Fruit fly (Drosophila melanogaster): ENCODE results near the gene CG15177.

CG15177 gene

dm6 chr3R:6646740-6647139 is 17.6 kb upstream of the CG15177 start, which contains the start of gene Taf1 (continued):
- TF ChIP-seq CG34224 (GFP tag; IDR thresholded peaks at IDR 0.05; ENCODE audit: partially characterized antibody), result peak; percentile 33; the same call in 1 of the 3 replicates
- TF ChIP-seq amos (GFP tag; IDR thresholded peaks at IDR 0.05; ENCODE audit: partially characterized antibody), result peak; percentile 29; the same call in 1 of the 2 replicates
- TF ChIP-seq CG2199 (GFP tag; IDR thresholded peaks at IDR 0.05), result peak; percentile 90
- TF ChIP-seq prd (optimal IDR thresholded peaks at IDR 0.05), result no peak
- peak; percentile 50; the same call in 2 of the 3 replicates for TF ChIP-seq prd (GFP tag; IDR thresholded peaks at IDR 0.05)
- peak; percentile 19 for TF ChIP-seq Xbp1 (GFP tag; optimal IDR thresholded peaks at IDR 0.05)
- TF ChIP-seq Rfx (GFP tag; IDR thresholded peaks at IDR 0.05), result peak; percentile 45
- peak; percentile 66 for TF ChIP-seq YL-1 (GFP tag; optimal IDR thresholded peaks at IDR 0.05)
- TF ChIP-seq stwl (tag; optimal IDR thresholded peaks at IDR 0.05), result peak; percentile 67
- no peak for TF ChIP-seq ken (GFP tag; IDR thresholded peaks at IDR 0.05)
- TF ChIP-seq CG34422 (GFP tag; IDR thresholded peaks at IDR 0.05), result peak; percentile 92
- TF ChIP-seq CG15514 (GFP tag; optimal IDR thresholded peaks at IDR 0.05), result peak; percentile 83
- peak; percentile 8 for TF ChIP-seq maf-S (GFP tag; optimal IDR thresholded peaks at IDR 0.05)
- TF ChIP-seq pita (GFP tag; optimal IDR thresholded peaks at IDR 0.05), result peak; percentile 85
- TF ChIP-seq CG33213 (GFP tag; optimal IDR thresholded peaks at IDR 0.05), result peak; percentile 66
- no peak for TF ChIP-seq hkb (optimal IDR thresholded peaks at IDR 0.05)
- 0 out of 2 replicates have a peak, but pooled peaks have one; percentile 9 for TF ChIP-seq hkb (GFP tag; IDR thresholded peaks at IDR 0.05)
- TF ChIP-seq trem (tag; optimal IDR thresholded peaks at IDR 0.05), result peak; percentile 66
- no peak for TF ChIP-seq CG9609 (GFP tag; optimal IDR thresholded peaks at IDR 0.05)
- peak; percentile 30; the same call in 1 of the 3 replicates for TF ChIP-seq knrl (GFP tag; IDR thresholded peaks at IDR 0.05; ENCODE audit: partially characterized antibody)
- peak; percentile 86; the same call in 2 of the 4 replicates for TF ChIP-seq chinmo (GFP tag; IDR thresholded peaks at IDR 0.05; ENCODE audit: partially characterized antibody)
- peak; percentile 60 for TF ChIP-seq Ets97D (GFP tag; optimal IDR thresholded peaks at IDR 0.05)
- no peak for TF ChIP-seq unc-4 (GFP tag; IDR thresholded peaks at IDR 0.05; ENCODE audit: partially characterized antibody)
- peak in 1 of 3 experiments; percentile 27 for TF ChIP-seq Stat92E (GFP tag; optimal IDR thresholded peaks at IDR 0.05)
- TF ChIP-seq vvl (GFP tag; IDR thresholded peaks at IDR 0.05), result peak; percentile 24; the same call in 1 of the 2 replicates
- peak; percentile 72; the same call in 1 of the 2 replicates for TF ChIP-seq GATAe (GFP tag; conservative IDR thresholded peaks at IDR 0.05)
- TF ChIP-seq bab2 (GFP tag; optimal IDR thresholded peaks at IDR 0.05), result no peak
- peak; percentile 95 for TF ChIP-seq MBD-R2 (GFP tag; IDR thresholded peaks at IDR 0.05)
- TF ChIP-seq Awh (GFP tag; IDR thresholded peaks at IDR 0.05), result no peak
- TF ChIP-seq CG17829 (tag; optimal IDR thresholded peaks at IDR 0.05), result peak; percentile 48
- TF ChIP-seq Sry-δ (GFP tag; optimal IDR thresholded peaks at IDR 0.05), result peak; percentile 44
- TF ChIP-seq gfzf (GFP tag; optimal IDR thresholded peaks at IDR 0.05), result peak; percentile 98
- peak; percentile 24 for TF ChIP-seq Dek (tag; optimal IDR thresholded peaks at IDR 0.05)
- TF ChIP-seq ci (GFP tag; IDR thresholded peaks at IDR 0.05), result 0 out of 3 replicates have a peak, but pooled peaks have one; percentile 38
- peak; percentile 99 for TF ChIP-seq ftz-f1 (GFP tag; optimal IDR thresholded peaks at IDR 0.05)
- peak; percentile 79 for TF ChIP-seq Med (GFP tag)
- TF ChIP-seq CG3995 (GFP tag; optimal IDR thresholded peaks at IDR 0.05), result peak; percentile 3
- TF ChIP-seq CG4404 (GFP tag; IDR thresholded peaks at IDR 0.05), result no peak
- TF ChIP-seq phol (tag; optimal IDR thresholded peaks at IDR 0.05), result peak; percentile 64
- no peak for TF ChIP-seq danr (GFP tag; IDR thresholded peaks at IDR 0.05)
- peak; percentile 98 for TF ChIP-seq CG4617 (GFP tag; optimal IDR thresholded peaks at IDR 0.05; ENCODE audit: borderline replicate concordance)
- TF ChIP-seq CG30431 (GFP tag; optimal IDR thresholded peaks at IDR 0.05), result no peak
- TF ChIP-seq HLH4C (GFP tag; IDR thresholded peaks at IDR 0.05; ENCODE audit: partially characterized antibody), result 0 out of 3 replicates have a peak, but pooled peaks have one; percentile 37
- TF ChIP-seq inv (GFP tag; IDR thresholded peaks at IDR 0.05; ENCODE audit: partially characterized antibody), result peak; percentile 18; the same call in 1 of the 2 replicates
- TF ChIP-seq Lhr (GFP tag; optimal IDR thresholded peaks at IDR 0.05), result peak; percentile 89
- peak; percentile 41; the same call in 1 of the 2 replicates for TF ChIP-seq sna (GFP tag; IDR thresholded peaks at IDR 0.05; ENCODE audit: partially characterized antibody)
- peak in 1 of 2 experiments; percentile 21 for TF ChIP-seq crp (GFP tag; optimal IDR thresholded peaks at IDR 0.05)
- TF ChIP-seq bbx (GFP tag; IDR thresholded peaks at IDR 0.05; ENCODE audit: partially characterized antibody), result 0 out of 2 replicates have a peak, but pooled peaks have one; percentile 19
- TF ChIP-seq zen (tag; optimal IDR thresholded peaks at IDR 0.05), result peak; percentile 39
